Worm (Caenorhabditis elegans): ENCODE data around the gene aff-1.

Gene aff-1

DNA sequence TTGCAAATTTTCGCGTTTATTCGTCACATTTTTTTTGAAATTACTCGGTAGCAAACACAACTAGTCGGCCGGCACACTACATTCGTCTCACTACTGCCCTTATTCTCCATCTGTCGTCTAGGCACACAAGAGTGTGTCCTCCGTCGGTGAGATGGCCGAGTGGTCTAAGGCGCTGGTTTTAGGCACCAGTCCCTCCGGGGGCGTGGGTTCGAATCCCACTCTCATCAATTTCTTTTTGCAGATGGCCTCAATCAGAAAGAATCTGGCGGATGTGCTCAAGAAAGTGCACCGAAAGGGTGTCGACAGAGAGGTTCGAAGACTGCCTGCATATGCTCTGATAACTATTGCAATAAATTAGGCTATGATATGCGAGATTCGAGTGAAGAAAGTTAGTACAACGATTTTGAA is 10.5 kb downstream of the aff-1 start (continued):
- peak; percentile 35 for TF ChIP-seq nhr-11 (tag; optimal IDR thresholded peaks at IDR 0.05)
- TF ChIP-seq ceh-16 (tag; optimal IDR thresholded peaks at IDR 0.05): no peak
- TF ChIP-seq elt-3 (tag; optimal IDR thresholded peaks at IDR 0.05): peak in 1 of 3 experiments; percentile 39
- TF ChIP-seq zag-1 (tag; optimal IDR thresholded peaks at IDR 0.05): no peak
- TF ChIP-seq fkh-2 (tag; optimal IDR thresholded peaks at IDR 0.05): no peak
- peak; percentile 55 for TF ChIP-seq ama-1 (optimal IDR thresholded peaks at IDR 0.05)
- no peak for TF ChIP-seq nhr-67 (tag; optimal IDR thresholded peaks at IDR 0.05)
- no peak for TF ChIP-seq aly-2 (tag; optimal IDR thresholded peaks at IDR 0.05)
- no peak for TF ChIP-seq mml-1 (tag; optimal IDR thresholded peaks at IDR 0.05)
- TF ChIP-seq eor-1 (tag; optimal IDR thresholded peaks at IDR 0.05): no peak
- peak; percentile 19 for TF ChIP-seq nhr-23 (tag; optimal IDR thresholded peaks at IDR 0.05)
- peak; percentile 37 for TF ChIP-seq ztf-4 (tag; optimal IDR thresholded peaks at IDR 0.05)
- TF ChIP-seq nhr-25 (tag; optimal IDR thresholded peaks at IDR 0.05): peak; percentile 56
- TF ChIP-seq nfya-1 (tag; optimal IDR thresholded peaks at IDR 0.05; ENCODE audit: insufficient read depth): peak; percentile 75
- no peak for TF ChIP-seq sea-2 (GFP tag; optimal IDR thresholded peaks at IDR 0.05)

DNA sequence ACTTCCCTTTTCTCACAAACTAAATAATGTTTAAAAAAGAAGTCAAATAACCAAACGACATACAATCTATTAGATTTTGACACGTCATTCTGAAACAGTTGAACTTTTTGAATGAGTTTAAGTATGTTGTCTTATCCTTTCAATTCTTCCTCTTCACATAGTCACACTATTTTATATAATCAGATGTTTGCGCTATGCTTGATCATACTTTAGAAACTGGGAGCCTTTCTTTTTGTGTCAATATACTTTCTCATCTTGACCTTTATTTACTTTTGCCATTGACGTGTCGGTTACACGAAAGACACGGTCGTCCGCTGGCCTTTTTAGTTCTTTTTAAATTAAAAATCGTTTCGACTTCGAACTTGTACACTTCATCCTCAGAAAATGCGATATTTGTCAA is 11.6 kb downstream of the aff-1 start, which contains the start of gene C04A2.15:
C04A2.15 (plus strand) TSS at position 299 of the 400 bp plus-strand sequence.
- no peak for TF ChIP-seq ama-1 (optimal IDR thresholded peaks at IDR 0.05)
- TF ChIP-seq elt-2 (tag; optimal IDR thresholded peaks at IDR 0.05): no peak
- no peak for TF ChIP-seq egl-27 (tag; optimal IDR thresholded peaks at IDR 0.05)
- no peak for TF ChIP-seq R02D3.7 (tag; optimal IDR thresholded peaks at IDR 0.05)
- no peak for TF ChIP-seq lin-15B (tag; optimal IDR thresholded peaks at IDR 0.05)
- peak; percentile 93 for TF ChIP-seq pha-4 (tag; optimal IDR thresholded peaks at IDR 0.05)
- TF ChIP-seq unc-62 (GFP tag; optimal IDR thresholded peaks at IDR 0.05): no peak
- TF ChIP-seq pqm-1 (tag; optimal IDR thresholded peaks at IDR 0.05): no peak

DNA sequence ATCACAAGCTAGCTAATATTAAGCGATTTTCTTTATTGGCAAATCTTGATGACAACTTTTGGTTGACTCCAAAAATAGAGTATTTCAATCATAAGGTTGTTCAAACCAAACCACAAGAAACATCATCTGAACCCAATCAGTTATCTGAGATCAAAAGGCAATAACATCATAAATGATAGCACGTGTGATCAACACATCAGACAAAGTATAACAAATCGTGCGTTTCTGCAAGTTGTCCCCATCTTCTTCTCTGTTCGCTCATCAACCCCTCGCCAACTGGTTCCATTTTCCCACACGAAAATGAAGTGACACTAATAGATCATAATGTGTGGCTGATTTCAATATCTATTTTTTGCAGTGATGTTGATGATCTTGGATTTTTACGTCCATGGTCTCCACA is 14.2 kb downstream of the aff-1 start:
- TF ChIP-seq unc-39 (tag; optimal IDR thresholded peaks at IDR 0.05): no peak
- TF ChIP-seq ceh-16 (tag; optimal IDR thresholded peaks at IDR 0.05): no peak
- TF ChIP-seq nhr-43 (tag; optimal IDR thresholded peaks at IDR 0.05; ENCODE audit: poor library complexity, severe bottlenecking): peak; percentile 97
- TF ChIP-seq tbx-2 (tag; optimal IDR thresholded peaks at IDR 0.05): peak; percentile 42
- peak; percentile 40 for TF ChIP-seq nfya-1 (tag; optimal IDR thresholded peaks at IDR 0.05; ENCODE audit: insufficient read depth)
- TF ChIP-seq pqm-1 (tag; optimal IDR thresholded peaks at IDR 0.05): no peak
- TF ChIP-seq fkh-10 (GFP tag; optimal IDR thresholded peaks at IDR 0.05): no peak
- TF ChIP-seq mdl-1 (tag; optimal IDR thresholded peaks at IDR 0.05): peak; percentile 59
- no peak for TF ChIP-seq aly-2 (tag; optimal IDR thresholded peaks at IDR 0.05)
- no peak for TF ChIP-seq lin-15B (tag; optimal IDR thresholded peaks at IDR 0.05)
- TF ChIP-seq ZK546.5 (tag; optimal IDR thresholded peaks at IDR 0.05): no peak
- no peak for TF ChIP-seq mml-1 (tag; optimal IDR thresholded peaks at IDR 0.05)
- TF ChIP-seq ama-1 (optimal IDR thresholded peaks at IDR 0.05): no peak
- peak; percentile 86 for TF ChIP-seq unc-62 (GFP tag; optimal IDR thresholded peaks at IDR 0.05)
- peak; percentile 94 for TF ChIP-seq egl-27 (tag; optimal IDR thresholded peaks at IDR 0.05)
- peak; percentile 93 for TF ChIP-seq nhr-23 (tag; optimal IDR thresholded peaks at IDR 0.05)
- no peak for TF ChIP-seq zag-1 (tag; optimal IDR thresholded peaks at IDR 0.05)
- no peak for TF ChIP-seq ceh-9 (tag; optimal IDR thresholded peaks at IDR 0.05)
- TF ChIP-seq nhr-237 (tag; optimal IDR thresholded peaks at IDR 0.05): no peak
- TF ChIP-seq egl-5 (tag; optimal IDR thresholded peaks at IDR 0.05): peak; percentile 38
- no peak for TF ChIP-seq nhr-67 (tag; optimal IDR thresholded peaks at IDR 0.05)
- no peak for TF ChIP-seq hmg-11 (tag; optimal IDR thresholded peaks at IDR 0.05)
- TF ChIP-seq R02D3.7 (tag; optimal IDR thresholded peaks at IDR 0.05): peak; percentile 34
- TF ChIP-seq ztf-11 (tag; optimal IDR thresholded peaks at IDR 0.05): no peak
- peak; percentile 85 for TF ChIP-seq nhr-25 (tag; optimal IDR thresholded peaks at IDR 0.05)
- TF ChIP-seq snpc-4 (tag; optimal IDR thresholded peaks at IDR 0.05): peak; percentile 7
- TF ChIP-seq ceh-82 (tag; optimal IDR thresholded peaks at IDR 0.05): no peak
- no peak for TF ChIP-seq nhr-11 (tag; optimal IDR thresholded peaks at IDR 0.05)
- TF ChIP-seq eor-1 (tag; optimal IDR thresholded peaks at IDR 0.05): no peak
- TF ChIP-seq nhr-12 (tag; optimal IDR thresholded peaks at IDR 0.05): no peak
- peak; percentile 52 to 69 (median 56) for TF ChIP-seq elt-3 (tag; optimal IDR thresholded peaks at IDR 0.05)
- TF ChIP-seq daf-12 (tag; optimal IDR thresholded peaks at IDR 0.05): no peak
- TF ChIP-seq nhr-76 (tag; optimal IDR thresholded peaks at IDR 0.05): no peak
- no peak for TF ChIP-seq pha-4 (tag; optimal IDR thresholded peaks at IDR 0.05)
- peak; percentile 27 for TF ChIP-seq lin-39 (tag; optimal IDR thresholded peaks at IDR 0.05)
- TF ChIP-seq fkh-2 (tag; optimal IDR thresholded peaks at IDR 0.05): no peak
- no peak for TF ChIP-seq skn-1 (tag; optimal IDR thresholded peaks at IDR 0.05)
- no peak for TF ChIP-seq ceh-28 (tag; optimal IDR thresholded peaks at IDR 0.05)
- no peak for TF ChIP-seq ztf-4 (tag; optimal IDR thresholded peaks at IDR 0.05)
- no peak for TF ChIP-seq elt-2 (tag; optimal IDR thresholded peaks at IDR 0.05)
- peak; percentile 51 for TF ChIP-seq jun-1 (tag; optimal IDR thresholded peaks at IDR 0.05)
- peak; percentile 28 for TF ChIP-seq lsy-12 (tag; optimal IDR thresholded peaks at IDR 0.05)
- no peak for TF ChIP-seq sea-2 (GFP tag; optimal IDR thresholded peaks at IDR 0.05)
- no peak for TF ChIP-seq fos-1 (tag; optimal IDR thresholded peaks at IDR 0.05)
- no peak for TF ChIP-seq nhr-77 (tag; optimal IDR thresholded peaks at IDR 0.05)
- no peak for TF ChIP-seq nhr-28 (tag; optimal IDR thresholded peaks at IDR 0.05)
- no peak for TF ChIP-seq elt-1 (tag; optimal IDR thresholded peaks at IDR 0.05)

All from whole organism, L3 larva.